Fruit fly (Drosophila melanogaster) whole organism: ENCODE results near the gene CG7271.

Experiments used
- CG8478 ChIP-seq: fragments of >200 bp; optimal IDR thresholded peaks from 2 replicates; lab custom pipeline; 2018; ENCODE audit warnings: inconsistent platforms
- Dll ChIP-seq: fragments of >200 bp; optimal IDR thresholded peaks from 2 replicates; lab custom pipeline; 2017
- EcR ChIP-seq, 2 experiments: fragments of >200 bp; optimal IDR thresholded peaks; 2 replicates each; lab custom pipeline; 2017; ENCODE audit warnings: missing biosample characterization in 2 of 2, missing genetic modification characterization in 2 of 2, missing genetic modification reagents in 2 of 2
- pan ChIP-seq: fragments of >200 bp; optimal IDR thresholded peaks from 2 replicates; lab custom pipeline; 2017
- psq ChIP-seq: fragments of >200 bp; optimal IDR thresholded peaks from 2 replicates; lab custom pipeline; 2017
- usp ChIP-seq: fragments of >200 bp; optimal IDR thresholded peaks from 2 replicates; lab custom pipeline; 2017; ENCODE audit warnings: missing biosample characterization, missing genetic modification characterization, mixed read lengths

- TF ChIP-seq usp (GFP tag; lab: Kevin White, UChicago) (no peak), psq (no peak), CG8478 (lab: Kevin White, UChicago) (no peak), Dll (lab: Kevin White, UChicago) (no peak), EcR (GFP tag; optimal IDR thresholded peaks at IDR 0.05; lab: Kevin White, UChicago) (no peak), pan (lab: Kevin White, UChicago) (no peak)
Observed at dm6 chr3L:18559958-18560357, 28.6 kb upstream of the CG7271 start, which contains the start of gene AstC-R1.
